Fruit fly (Drosophila melanogaster) whole organism, prepupa: ENCODE data around the gene CG10561.
A peak's percentile ranks its signal among the peaks of the same experiment; 100 is the strongest.

Experiments used
- CG10631 ChIP-seq: fragments of 200-800 bp; sonication (Bioruptor generic); optimal IDR thresholded peaks from 2 replicates; lab custom pipeline; 2016; ENCODE audit warnings: missing biosample characterization, missing genetic modification characterization
- CG11294 ChIP-seq: fragments of 200-800 bp; sonication (Bioruptor generic); IDR thresholded peaks from 2 replicates; pipeline ENCODE4 v1.3.6; 2022; ENCODE audit warnings: missing biosample characterization, missing genetic modification characterization
- CG11762 ChIP-seq: fragments of 200-800 bp; sonication (Bioruptor generic); optimal IDR thresholded peaks from 3 replicates; lab custom pipeline; 2016; ENCODE audit warnings: missing biosample characterization, missing genetic modification characterization; ENCODE audit not compliant: insufficient read depth
- CG11902 ChIP-seq: fragments of 200-800 bp; sonication (Bioruptor generic); optimal IDR thresholded peaks from 3 replicates; lab custom pipeline; 2016; ENCODE audit warnings: missing biosample characterization, missing genetic modification characterization
- CG1621 ChIP-seq: fragments of 200-800 bp; sonication (Bioruptor generic); optimal IDR thresholded peaks from 3 replicates; lab custom pipeline; 2018; ENCODE audit warnings: missing biosample characterization, mild to moderate bottlenecking, missing genetic modification characterization
- CG3032 ChIP-seq: fragments of 200-800 bp; optimal IDR thresholded peaks from 2 replicates; lab custom pipeline; 2019; ENCODE audit warnings: missing biosample characterization, mild to moderate bottlenecking, missing genetic modification characterization, moderate library complexity
- CG31627 ChIP-seq: fragments of 200-800 bp; sonication (Bioruptor generic); optimal IDR thresholded peaks from 3 replicates; lab custom pipeline; 2016; ENCODE audit warnings: missing biosample characterization, missing genetic modification characterization
- CG32006 ChIP-seq: fragments of 200-800 bp; sonication (Bioruptor generic); optimal IDR thresholded peaks from 3 replicates; lab custom pipeline; 2017; ENCODE audit warnings: missing biosample characterization, mild to moderate bottlenecking, missing genetic modification characterization
- CG4318 ChIP-seq: fragments of 200-800 bp; sonication (Bioruptor generic); optimal IDR thresholded peaks from 3 replicates; lab custom pipeline; 2017; ENCODE audit warnings: missing biosample characterization, mild to moderate bottlenecking, missing genetic modification characterization
- CG6163 ChIP-seq: fragments of 200-800 bp; sonication (Bioruptor generic); IDR thresholded peaks from 3 replicates; pipeline ENCODE4 v1.3.6; 2022; ENCODE audit warnings: missing biosample characterization, missing genetic modification characterization
- CG6792 ChIP-seq: fragments of 200-800 bp; sonication (Bioruptor generic); optimal IDR thresholded peaks from 3 replicates; lab custom pipeline; 2016; ENCODE audit warnings: missing biosample characterization, missing genetic modification characterization
- CG6808 ChIP-seq: fragments of 200-800 bp; sonication (Bioruptor generic); optimal IDR thresholded peaks from 3 replicates; lab custom pipeline; 2017; ENCODE audit warnings: missing biosample characterization, missing genetic modification characterization, mild to moderate bottlenecking, moderate library complexity, missing genetic modification reagents
- CG6854 ChIP-seq: fragments of 200-800 bp; sonication (Bioruptor generic); optimal IDR thresholded peaks from 2 replicates; lab custom pipeline; 2017; ENCODE audit warnings: missing biosample characterization, mild to moderate bottlenecking, missing genetic modification characterization
- CG8119 ChIP-seq: fragments of 200-800 bp; sonication (Bioruptor generic); IDR thresholded peaks from 3 replicates; pipeline ENCODE4 v1.3.6; 2022; ENCODE audit warnings: missing biosample characterization, missing genetic modification characterization
- CG9139 ChIP-seq: fragments of 200-800 bp; sonication (Bioruptor generic); optimal IDR thresholded peaks from 3 replicates; lab custom pipeline; 2017; ENCODE audit warnings: missing biosample characterization, mild to moderate bottlenecking, missing genetic modification characterization
- Eip78C ChIP-seq: fragments of 200-800 bp; sonication (Bioruptor generic); peaks from one replicate; lab custom pipeline; 2016; ENCODE audit warnings: missing biosample characterization, missing genetic modification characterization
- Eip93F ChIP-seq: fragments of 200-800 bp; sonication (Bioruptor generic); optimal IDR thresholded peaks from 2 replicates; lab custom pipeline; 2016; ENCODE audit warnings: missing biosample characterization, mild to moderate bottlenecking, missing genetic modification characterization
- Ets96B ChIP-seq: fragments of 200-800 bp; optimal IDR thresholded peaks from 2 replicates; lab custom pipeline; 2019; ENCODE audit warnings: missing biosample characterization, mild to moderate bottlenecking, missing genetic modification characterization, moderate library complexity
- Gug ChIP-seq: fragments of 200-800 bp; sonication (Bioruptor generic); IDR thresholded peaks from 2 replicates; pipeline ENCODE4 v1.3.6; 2022; ENCODE audit warnings: missing biosample characterization, missing genetic modification characterization
- Hr39 ChIP-seq: fragments of 200-800 bp; sonication (Bioruptor generic); optimal IDR thresholded peaks from 2 replicates; lab custom pipeline; 2016; ENCODE audit warnings: missing biosample characterization, missing genetic modification characterization
- Met ChIP-seq: fragments of 200-800 bp; sonication (Bioruptor generic); optimal IDR thresholded peaks from 3 replicates; lab custom pipeline; 2016; ENCODE audit warnings: missing biosample characterization, missing genetic modification characterization
- OdsH ChIP-seq: fragments of 200-800 bp; sonication (Bioruptor generic); optimal IDR thresholded peaks from 3 replicates; lab custom pipeline; 2016; ENCODE audit warnings: missing biosample characterization, missing genetic modification characterization
- Smox ChIP-seq: fragments of 200-800 bp; sonication (Bioruptor generic); optimal IDR thresholded peaks from 3 replicates; lab custom pipeline; 2016; ENCODE audit warnings: missing biosample characterization, missing genetic modification characterization
- Sox15 ChIP-seq: fragments of 200-800 bp; sonication (Bioruptor generic); optimal IDR thresholded peaks from 3 replicates; lab custom pipeline; 2016; ENCODE audit warnings: missing biosample characterization, missing genetic modification characterization
- achi ChIP-seq: fragments of 200-800 bp; sonication (Bioruptor generic); optimal IDR thresholded peaks from 3 replicates; lab custom pipeline; 2016; ENCODE audit warnings: missing biosample characterization, missing genetic modification characterization
- dac ChIP-seq: fragments of 200-800 bp; sonication (Bioruptor generic); optimal IDR thresholded peaks from 2 replicates; lab custom pipeline; 2017; ENCODE audit warnings: missing biosample characterization, mild to moderate bottlenecking, missing genetic modification characterization
- esn ChIP-seq: fragments of 200-800 bp; sonication (Bioruptor generic); optimal IDR thresholded peaks from 2 replicates; lab custom pipeline; 2016; ENCODE audit warnings: missing biosample characterization, mild to moderate bottlenecking, missing genetic modification characterization, moderate library complexity
- fd85E ChIP-seq: fragments of 200-800 bp; sonication (Bioruptor generic); optimal IDR thresholded peaks from 3 replicates; lab custom pipeline; 2016; ENCODE audit warnings: missing biosample characterization, missing genetic modification characterization
- fkh ChIP-seq: fragments of 200-800 bp; sonication (Bioruptor generic); optimal IDR thresholded peaks from 3 replicates; lab custom pipeline; 2017; ENCODE audit warnings: missing biosample characterization, mild to moderate bottlenecking, missing genetic modification characterization, moderate library complexity
- pdm3 ChIP-seq: fragments of 200-800 bp; sonication (Bioruptor generic); optimal IDR thresholded peaks from 3 replicates; lab custom pipeline; 2016; ENCODE audit warnings: missing biosample characterization, missing genetic modification characterization
- salr ChIP-seq, 2 experiments: fragments of 200-800 bp; sonication (Bioruptor generic); optimal IDR thresholded peaks; 3 replicates each; lab custom pipeline; 2016 to 2018; ENCODE audit warnings: missing biosample characterization in 2 of 2, missing genetic modification characterization in 2 of 2, mild to moderate bottlenecking in 1 of 2
- ss ChIP-seq, 2 experiments: fragments of 200-800 bp; sonication (Bioruptor generic); optimal IDR thresholded peaks; 2 replicates in 1 of 2; 3 replicates in 1 of 2; lab custom pipeline; 2017 to 2018; ENCODE audit warnings: mild to moderate bottlenecking in 2 of 2, missing biosample characterization in 2 of 2, missing genetic modification characterization in 2 of 2, moderate library complexity in 1 of 2
- svp ChIP-seq: fragments of 200-800 bp; sonication (Bioruptor generic); peaks from one replicate; lab custom pipeline; 2016; ENCODE audit warnings: missing biosample characterization, missing genetic modification characterization
- vri ChIP-seq: fragments of 200-800 bp; sonication (Bioruptor generic); optimal IDR thresholded peaks from 3 replicates; lab custom pipeline; 2016; ENCODE audit warnings: missing biosample characterization, mild to moderate bottlenecking, missing genetic modification characterization

Gene CG10561

DNA sequence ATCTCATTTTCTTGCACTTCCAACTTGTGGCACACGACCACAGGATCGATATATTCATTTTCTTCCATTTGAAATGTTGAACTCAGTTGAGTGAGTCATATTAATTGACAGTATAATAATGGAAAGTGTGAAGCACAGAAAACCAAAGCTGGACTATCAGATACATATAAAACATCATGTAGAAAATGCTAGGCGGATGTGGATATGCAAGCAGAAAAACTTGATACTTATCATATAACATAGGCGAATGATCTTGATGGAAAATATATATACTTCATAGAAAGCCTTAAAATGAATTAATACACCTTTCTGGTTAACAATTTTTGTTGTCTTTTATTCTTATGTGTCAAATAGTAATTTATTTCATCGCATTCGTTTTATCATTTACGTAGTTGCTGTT is 35.3 kb upstream of the CG10561 start, which contains the start of gene CG10700:
TSS of gene CG10700 (minus strand) at position 101 of the 400 bp plus-strand sequence.
- TF ChIP-seq CG6854 (no peak), CG8119 (GFP tag; lab: Robert Waterston, UW) (no peak), ss (GFP tag; optimal IDR thresholded peaks at IDR 0.05; lab: Kevin White, UChicago) (no peak), achi (GFP tag; lab: Kevin White, UChicago) (no peak), Smox (GFP tag; lab: Kevin White, UChicago) (no peak), CG31627 (GFP tag; lab: Kevin White, UChicago) (no peak), Sox15 (GFP tag; lab: Kevin White, UChicago) (no peak), svp (GFP tag; lab: Kevin White, UChicago) (no peak), fkh (GFP tag; lab: Kevin White, UChicago) (no peak), salr (GFP tag; optimal IDR thresholded peaks at IDR 0.05; lab: Kevin White, UChicago) (no peak), Eip93F (no peak), Eip78C (GFP tag; lab: Kevin White, UChicago) (no peak)

DNA sequence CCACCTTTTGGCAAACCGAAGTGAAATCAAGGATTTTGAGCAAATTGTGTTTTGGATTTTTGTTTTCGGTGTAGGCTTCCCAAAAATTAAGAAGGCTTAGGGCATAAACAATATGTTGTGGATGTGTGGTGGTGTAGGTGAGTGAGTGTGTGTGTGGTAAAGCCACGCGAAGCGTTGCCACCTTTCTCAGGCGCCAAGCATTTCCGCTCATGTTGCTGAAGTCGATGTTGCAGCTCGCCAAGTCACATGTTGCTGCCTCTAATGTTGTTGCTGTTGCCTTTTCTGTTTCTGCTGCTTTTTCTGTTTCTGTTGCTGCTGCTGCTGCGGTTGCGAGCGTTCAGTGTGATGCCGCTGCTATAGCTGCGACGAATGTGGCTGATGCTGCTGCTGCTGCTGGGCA is 34.5 kb upstream of the CG10561 start:
- TF ChIP-seq salr (GFP tag; optimal IDR thresholded peaks at IDR 0.05; lab: Kevin White, UChicago): no peak
- no peak for TF ChIP-seq CG1621 (tag; lab: Kevin White, UChicago)
- no peak; the same call in 2 of the 3 replicates for TF ChIP-seq CG6163 (GFP tag; lab: Robert Waterston, UW)
- TF ChIP-seq CG10631 (GFP tag; lab: Kevin White, UChicago): no peak
- no peak for TF ChIP-seq CG4318
- no peak for TF ChIP-seq CG6808 (GFP tag; lab: Kevin White, UChicago)
- TF ChIP-seq Hr39 (GFP tag; lab: Kevin White, UChicago): no peak
- no peak for TF ChIP-seq Met (GFP tag; lab: Kevin White, UChicago)
- no peak for TF ChIP-seq Gug (GFP tag; lab: Robert Waterston, UW)
- TF ChIP-seq CG32006 (GFP tag; lab: Kevin White, UChicago): no peak
- TF ChIP-seq fd85E (GFP tag; lab: Kevin White, UChicago): no peak
- no peak for TF ChIP-seq pdm3 (GFP tag; lab: Kevin White, UChicago)
- TF ChIP-seq Ets96B (tag; lab: Kevin White, UChicago): no peak
- no peak for TF ChIP-seq CG31627 (GFP tag; lab: Kevin White, UChicago)
- TF ChIP-seq OdsH: no peak
- TF ChIP-seq CG11762 (GFP tag; lab: Kevin White, UChicago): no peak
- no peak for TF ChIP-seq achi (GFP tag; lab: Kevin White, UChicago)
- TF ChIP-seq CG6792 (GFP tag; lab: Kevin White, UChicago): no peak
- TF ChIP-seq CG11902 (GFP tag; lab: Kevin White, UChicago): no peak
- TF ChIP-seq, all 60 proteins: peak for 0

DNA sequence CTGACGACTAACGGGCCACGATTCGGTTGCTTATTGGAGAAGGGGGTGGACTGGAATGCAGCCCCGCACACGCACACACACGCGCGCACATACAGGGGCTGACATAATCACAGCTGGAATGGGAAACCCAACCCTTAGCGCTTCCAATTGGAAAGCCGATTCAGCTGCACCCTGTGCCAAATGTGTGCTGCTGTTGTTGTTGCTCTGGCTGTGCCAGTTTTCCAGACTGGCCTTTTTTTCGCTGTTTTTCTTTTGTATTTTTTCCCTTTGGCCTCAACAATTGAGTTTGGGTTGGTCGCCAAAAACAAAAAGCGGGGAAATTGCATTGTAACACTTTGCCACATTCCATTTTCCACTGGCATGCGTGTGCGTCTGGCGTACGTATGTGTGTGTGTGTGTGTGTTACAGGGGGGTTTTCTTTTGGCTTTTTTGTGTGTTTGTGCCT is 30.9 kb upstream of the CG10561 start:
- no peak for TF ChIP-seq fd85E (GFP tag; lab: Kevin White, UChicago)
- 0 out of 3 replicates have a peak, but pooled peaks have one; percentile 21 for TF ChIP-seq CG6163 (GFP tag; lab: Robert Waterston, UW)
- no peak for TF ChIP-seq CG11762 (GFP tag; lab: Kevin White, UChicago)

DNA sequence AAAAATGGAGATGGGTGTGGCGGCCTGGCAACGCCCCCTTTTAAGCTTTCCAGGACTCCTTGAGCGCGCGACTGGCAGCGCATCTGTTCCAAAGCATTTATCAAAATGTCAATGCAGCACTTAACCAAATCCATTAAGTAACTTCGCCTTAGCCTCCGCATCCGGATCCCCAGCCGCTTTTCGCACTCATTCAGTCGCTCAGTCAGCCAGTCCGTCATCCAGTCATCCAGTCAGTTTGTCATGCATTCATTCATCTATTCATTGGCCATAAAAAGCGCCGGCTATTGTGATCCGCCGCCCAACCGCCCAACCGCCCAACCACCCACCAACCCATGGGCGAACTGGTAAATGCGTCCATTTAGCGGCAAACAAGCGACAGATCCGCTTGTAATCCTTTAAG is 25.3 kb upstream of the CG10561 start:
- TF ChIP-seq CG11294 (GFP tag; lab: Robert Waterston, UW) (no peak), esn (GFP tag; lab: Kevin White, UChicago) (no peak), dac (no peak), ss (GFP tag; optimal IDR thresholded peaks at IDR 0.05; lab: Kevin White, UChicago) (no peak), vri (no peak), Gug (GFP tag; lab: Robert Waterston, UW) (no peak)
- TF ChIP-seq, all 60 proteins: peak for 0

DNA sequence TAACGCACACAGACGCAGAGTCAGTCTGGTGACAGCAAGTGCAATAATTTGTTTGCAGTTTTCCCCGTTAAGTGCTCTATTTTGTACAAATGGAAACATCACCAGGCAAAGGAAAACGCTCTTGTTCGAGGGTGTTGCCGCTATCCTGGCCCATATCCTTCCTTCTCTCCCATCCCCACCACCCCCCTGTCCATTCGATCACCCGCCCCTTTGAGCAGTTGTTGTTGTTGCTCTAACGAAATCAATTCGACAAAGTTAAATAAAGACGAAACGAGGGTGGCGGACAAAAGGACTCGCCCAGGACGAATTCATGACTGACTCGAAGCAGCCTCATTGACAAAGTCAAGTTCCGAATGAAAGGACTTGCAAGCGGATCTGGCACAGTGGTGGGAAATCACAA is 24.8 kb upstream of the CG10561 start:
- no peak for TF ChIP-seq CG6163 (GFP tag; lab: Robert Waterston, UW)
- no peak for TF ChIP-seq CG10631 (GFP tag; lab: Kevin White, UChicago)
- no peak for TF ChIP-seq salr (GFP tag; optimal IDR thresholded peaks at IDR 0.05; lab: Kevin White, UChicago)
- TF ChIP-seq Gug (GFP tag; lab: Robert Waterston, UW): no peak
- no peak for TF ChIP-seq CG3032 (tag; lab: Kevin White, UChicago)
- TF ChIP-seq CG9139: no peak
